Fruit fly (Drosophila melanogaster) whole organism, embryonic: ENCODE results near the gene CG33268.

Experiments used
- ATbp ChIP-seq: fragments of 200-800 bp; sonication (Bioruptor generic); optimal IDR thresholded peaks from 2 replicates; lab custom pipeline; 2017; ENCODE audit warnings: missing biosample characterization, mild to moderate bottlenecking, missing genetic modification characterization, missing genetic modification reagents
- Ada2b ChIP-seq: fragments of 200-800 bp; sonication (Bioruptor generic); IDR thresholded peaks from 2 replicates; pipeline ENCODE4 v1.3.6; 2022; ENCODE audit warnings: missing biosample characterization, missing genetic modification characterization
- Aef1 ChIP-seq: fragments of 200-800 bp; sonication (Bioruptor generic); IDR thresholded peaks from 3 replicates; pipeline ENCODE4 v1.3.6; 2022; ENCODE audit warnings: missing biosample characterization, missing genetic modification characterization
- BtbVII ChIP-seq: fragments of 200-800 bp; sonication (Bioruptor generic); optimal IDR thresholded peaks from 3 replicates; lab custom pipeline; 2017; ENCODE audit warnings: missing biosample characterization, mild to moderate bottlenecking, missing genetic modification characterization
- CG10147 ChIP-seq: fragments of 200-800 bp; sonication (Bioruptor generic); optimal IDR thresholded peaks from 2 replicates; lab custom pipeline; 2019; ENCODE audit warnings: missing biosample characterization, mild to moderate bottlenecking, missing genetic modification characterization, moderate library complexity
- CG10543 ChIP-seq: fragments of 200-800 bp; sonication (Bioruptor generic); optimal IDR thresholded peaks from 3 replicates; lab custom pipeline; 2017; ENCODE audit warnings: missing biosample characterization, mild to moderate bottlenecking, missing genetic modification characterization, moderate library complexity
- CG10565 ChIP-seq: fragments of 200-800 bp; sonication (Bioruptor generic); optimal IDR thresholded peaks from 3 replicates; lab custom pipeline; 2016; ENCODE audit warnings: missing biosample characterization, mild to moderate bottlenecking, missing genetic modification characterization
- CG13296 ChIP-seq: fragments of 200-800 bp; sonication (Bioruptor generic); optimal IDR thresholded peaks from 3 replicates; lab custom pipeline; 2018; ENCODE audit warnings: missing biosample characterization, mild to moderate bottlenecking, missing genetic modification characterization
- CG16863 ChIP-seq: fragments of 200-800 bp; sonication (Bioruptor generic); optimal IDR thresholded peaks from 3 replicates; lab custom pipeline; 2016; ENCODE audit warnings: missing biosample characterization, missing genetic modification characterization
- CG18262 ChIP-seq: fragments of 200-800 bp; optimal IDR thresholded peaks from 3 replicates; lab custom pipeline; 2019; ENCODE audit warnings: missing biosample characterization, mild to moderate bottlenecking, missing genetic modification characterization, moderate library complexity
- CG2875 ChIP-seq: fragments of 200-800 bp; sonication (Bioruptor generic); optimal IDR thresholded peaks from 2 replicates; lab custom pipeline; 2017; ENCODE audit warnings: missing biosample characterization, mild to moderate bottlenecking, missing genetic modification characterization, missing genetic modification reagents
- CG3281 ChIP-seq: fragments of 200-800 bp; sonication (Bioruptor generic); optimal IDR thresholded peaks from 3 replicates; lab custom pipeline; 2017; ENCODE audit warnings: missing biosample characterization, mild to moderate bottlenecking, missing genetic modification characterization
- CG33557 ChIP-seq: fragments of 200-800 bp; sonication (Bioruptor generic); optimal IDR thresholded peaks from 2 replicates; lab custom pipeline; 2019; ENCODE audit warnings: missing biosample characterization, mild to moderate bottlenecking, missing genetic modification characterization, moderate library complexity
- CG34376 ChIP-seq: fragments of 200-800 bp; sonication (Bioruptor generic); optimal IDR thresholded peaks from 2 replicates; lab custom pipeline; 2018; ENCODE audit warnings: missing biosample characterization, mild to moderate bottlenecking, missing genetic modification characterization
- CG3838 ChIP-seq: fragments of 200-800 bp; sonication (Bioruptor generic); optimal IDR thresholded peaks from 3 replicates; lab custom pipeline; 2016; ENCODE audit warnings: missing biosample characterization, missing genetic modification characterization
- CG4854 ChIP-seq: fragments of 200-800 bp; sonication (Bioruptor generic); optimal IDR thresholded peaks from 2 replicates; lab custom pipeline; 2016; ENCODE audit warnings: missing biosample characterization, missing genetic modification characterization, inconsistent platforms
- CG6813 ChIP-seq: fragments of 200-800 bp; sonication (Bioruptor generic); optimal IDR thresholded peaks from 2 replicates; lab custom pipeline; 2017; ENCODE audit warnings: missing biosample characterization, missing genetic modification characterization, mild to moderate bottlenecking, moderate library complexity, missing genetic modification reagents
- CG7786 ChIP-seq: fragments of 200-800 bp; sonication (Bioruptor generic); optimal IDR thresholded peaks from 2 replicates; lab custom pipeline; 2016; ENCODE audit warnings: missing biosample characterization, missing genetic modification characterization
- CG8924 ChIP-seq: fragments of 200-800 bp; optimal IDR thresholded peaks from 3 replicates; lab custom pipeline; 2019; ENCODE audit warnings: missing biosample characterization, mild to moderate bottlenecking, missing genetic modification characterization, moderate library complexity
- Chrac-16 ChIP-seq: fragments of 200-800 bp; sonication (Bioruptor generic); optimal IDR thresholded peaks from 3 replicates; lab custom pipeline; 2016; ENCODE audit warnings: missing biosample characterization, missing genetic modification characterization
- Gsc ChIP-seq: fragments of 200-800 bp; sonication (Bioruptor generic); IDR thresholded peaks from 2 replicates; pipeline ENCODE4 v1.3.6; 2022; ENCODE audit warnings: missing biosample characterization, missing genetic modification characterization
- Gug ChIP-seq: fragments of 200-800 bp; sonication (Bioruptor generic); IDR thresholded peaks from 4 replicates; pipeline ENCODE4 v1.3.6; 2022; ENCODE audit warnings: missing biosample characterization, missing genetic modification characterization
- Hey ChIP-seq: fragments of 200-800 bp; sonication (Bioruptor generic); optimal IDR thresholded peaks from 3 replicates; lab custom pipeline; 2018; ENCODE audit warnings: missing biosample characterization, mild to moderate bottlenecking, missing genetic modification characterization
- Lpt ChIP-seq: fragments of >200 bp; optimal IDR thresholded peaks from 2 replicates; lab custom pipeline; 2018; ENCODE audit warnings: missing biosample characterization, missing genetic modification characterization
- Max ChIP-seq: fragments of 200-800 bp; sonication (Bioruptor generic); optimal IDR thresholded peaks from 2 replicates; lab custom pipeline; 2016; ENCODE audit warnings: missing biosample characterization, mild to moderate bottlenecking, missing genetic modification characterization
- NK7.1 ChIP-seq: fragments of 200-800 bp; sonication (Bioruptor generic); optimal IDR thresholded peaks from 3 replicates; lab custom pipeline; 2016; ENCODE audit warnings: missing biosample characterization, missing genetic modification characterization
- Optix ChIP-seq: fragments of 200-800 bp; sonication (Bioruptor generic); IDR thresholded peaks from 3 replicates; pipeline ENCODE4 v1.3.6; 2022; ENCODE audit warnings: missing biosample characterization, missing genetic modification characterization
- Ptx1 ChIP-seq: fragments of 200-800 bp; sonication (Bioruptor generic); IDR thresholded peaks from 2 replicates; pipeline ENCODE4 v1.3.6; 2022; ENCODE audit warnings: missing biosample characterization, missing genetic modification characterization
- Rx ChIP-seq: fragments of 200-800 bp; sonication (Bioruptor generic); IDR thresholded peaks from 2 replicates; pipeline ENCODE4 v1.3.6; 2022; ENCODE audit warnings: missing biosample characterization, missing genetic modification characterization
- Sox102F ChIP-seq: fragments of 200-800 bp; sonication (Bioruptor generic); optimal IDR thresholded peaks from 2 replicates; lab custom pipeline; 2018; ENCODE audit warnings: missing biosample characterization, mild to moderate bottlenecking, missing genetic modification characterization, moderate library complexity
- aop ChIP-seq: fragments of 200-800 bp; sonication (Bioruptor generic); IDR thresholded peaks from 2 replicates; pipeline ENCODE4 v1.3.6; 2022; ENCODE audit warnings: missing biosample characterization, missing genetic modification characterization
- ato ChIP-seq: fragments of 200-800 bp; sonication (Bioruptor generic); IDR thresholded peaks from 2 replicates; pipeline ENCODE4 v1.3.6; 2022; ENCODE audit warnings: missing biosample characterization, missing genetic modification characterization; ENCODE audit not compliant: partially characterized antibody
- danr ChIP-seq: fragments of 200-800 bp; sonication (Bioruptor generic); IDR thresholded peaks from 2 replicates; pipeline ENCODE4 v1.3.6; 2022; ENCODE audit warnings: missing biosample characterization, missing genetic modification characterization
- gsb-n ChIP-seq: fragments of 200-800 bp; sonication (Bioruptor generic); optimal IDR thresholded peaks from 3 replicates; lab custom pipeline; 2018; ENCODE audit warnings: missing biosample characterization, mild to moderate bottlenecking, missing genetic modification characterization
- kay ChIP-seq: fragments of 200-800 bp; sonication (Bioruptor generic); optimal IDR thresholded peaks from 2 replicates; lab custom pipeline; 2016; ENCODE audit warnings: missing biosample characterization, missing genetic modification characterization
- luna ChIP-seq: fragments of 200-800 bp; sonication (Bioruptor generic); optimal IDR thresholded peaks from 2 replicates; lab custom pipeline; 2016; ENCODE audit warnings: missing biosample characterization, missing genetic modification characterization
- mld ChIP-seq: fragments of 200-800 bp; sonication (Bioruptor generic); IDR thresholded peaks from 3 replicates; pipeline ENCODE4 v1.3.6; 2022; ENCODE audit warnings: missing biosample characterization, missing genetic modification characterization; ENCODE audit not compliant: partially characterized antibody
- nerfin-2 ChIP-seq: fragments of 200-800 bp; sonication (Bioruptor generic); IDR thresholded peaks from 2 replicates; pipeline ENCODE4 v1.3.6; 2022; ENCODE audit warnings: missing biosample characterization, missing genetic modification characterization; ENCODE audit not compliant: partially characterized antibody
- nmo ChIP-seq: fragments of 200-800 bp; sonication (Bioruptor generic); optimal IDR thresholded peaks from 2 replicates; lab custom pipeline; 2018; ENCODE audit warnings: missing biosample characterization, mild to moderate bottlenecking, missing genetic modification characterization, moderate library complexity
- pnt ChIP-seq: fragments of 200-800 bp; sonication (Bioruptor generic); optimal IDR thresholded peaks from 3 replicates; lab custom pipeline; 2016; ENCODE audit warnings: missing biosample characterization, missing genetic modification characterization
- pros ChIP-seq: fragments of 200-800 bp; sonication (Bioruptor generic); optimal IDR thresholded peaks from 3 replicates; lab custom pipeline; 2019; ENCODE audit warnings: missing biosample characterization, mild to moderate bottlenecking, missing genetic modification characterization, moderate library complexity
- pzg ChIP-seq: fragments of 200-800 bp; sonication (Bioruptor generic); optimal IDR thresholded peaks from 3 replicates; lab custom pipeline; 2018; ENCODE audit warnings: missing biosample characterization, mild to moderate bottlenecking, missing genetic modification characterization, moderate library complexity
- ranshi ChIP-seq: fragments of 200-800 bp; sonication (Bioruptor generic); IDR thresholded peaks from 2 replicates; pipeline ENCODE4 v1.3.6; 2022; ENCODE audit warnings: missing biosample characterization, missing genetic modification characterization
- schlank ChIP-seq: fragments of 200-800 bp; sonication (Bioruptor generic); optimal IDR thresholded peaks from 2 replicates; lab custom pipeline; 2018; ENCODE audit warnings: missing biosample characterization, mild to moderate bottlenecking, missing genetic modification characterization
- sr ChIP-seq: fragments of 200-800 bp; sonication (Bioruptor generic); IDR thresholded peaks from 3 replicates; pipeline ENCODE4 v1.3.6; 2022; ENCODE audit warnings: missing biosample characterization, missing genetic modification characterization
- ssp ChIP-seq: fragments of 200-800 bp; sonication (Bioruptor generic); IDR thresholded peaks from 2 replicates; pipeline ENCODE4 v1.3.6; 2022; ENCODE audit warnings: missing biosample characterization, missing genetic modification characterization
- tin ChIP-seq: fragments of 200-800 bp; sonication (Bioruptor generic); optimal IDR thresholded peaks from 3 replicates; lab custom pipeline; 2016; ENCODE audit warnings: missing biosample characterization, missing genetic modification characterization
- tll ChIP-seq, 2 experiments: fragments of 200-800 bp in 1 of 2; fragments of >200 bp in 1 of 2; sonication (Bioruptor generic) in 1 of 2; optimal IDR thresholded peaks; 2 replicates each; lab custom pipeline; 2017 to 2019; ENCODE audit warnings: missing biosample characterization in 2 of 2, missing genetic modification characterization in 2 of 2, mild to moderate bottlenecking in 1 of 2, moderate library complexity in 1 of 2
- tup ChIP-seq: fragments of 200-800 bp; sonication (Bioruptor generic); optimal IDR thresholded peaks from 2 replicates; lab custom pipeline; 2016; ENCODE audit warnings: missing biosample characterization, mild to moderate bottlenecking, missing genetic modification characterization, moderate library complexity
- wek ChIP-seq: fragments of 200-800 bp; sonication (Bioruptor generic); optimal IDR thresholded peaks from 3 replicates; lab custom pipeline; 2018; ENCODE audit warnings: missing biosample characterization, mild to moderate bottlenecking, missing genetic modification characterization, moderate library complexity

The CG33268 gene

DNA sequence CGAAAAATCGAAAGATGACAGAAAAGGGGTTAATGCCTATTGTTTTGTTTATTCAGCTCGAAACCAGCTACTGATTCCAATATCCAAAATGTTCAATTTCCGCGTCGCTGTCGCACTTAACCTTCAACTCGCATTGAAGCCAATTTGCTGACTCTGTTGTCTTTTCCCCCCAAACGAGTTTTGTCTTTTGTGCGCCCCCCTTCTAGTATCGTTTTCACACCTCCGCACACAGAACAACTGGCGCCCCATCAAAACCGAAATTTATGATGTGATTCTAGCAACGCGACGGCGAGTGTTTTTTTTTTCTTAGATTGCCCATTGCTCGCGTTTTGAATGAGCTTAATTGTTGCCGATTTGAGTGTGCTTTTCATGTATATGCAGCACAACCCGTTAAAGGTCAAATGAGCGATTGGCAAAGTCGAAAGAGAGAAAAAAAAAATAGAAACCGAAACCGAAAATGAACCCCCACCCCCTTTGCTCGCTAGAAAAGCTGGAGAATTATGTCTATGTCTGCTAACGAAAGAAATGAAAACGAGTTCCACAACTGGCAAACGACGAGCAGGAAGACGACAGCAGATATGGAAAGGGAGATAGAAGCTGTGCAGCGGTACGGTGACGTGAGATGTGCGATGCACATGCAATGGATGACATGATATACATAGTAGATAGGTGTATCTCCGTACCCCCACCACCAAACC is 40.5 kb downstream of the CG33268 start (continued):
- no peak for TF ChIP-seq Max (GFP tag; lab: Kevin White, UChicago)
- no peak for TF ChIP-seq tin (GFP tag; lab: Kevin White, UChicago)
- peak; percentile 8 for TF ChIP-seq CG13296
- no peak for TF ChIP-seq CG10147 (GFP tag; lab: Kevin White, UChicago)
- no peak for TF ChIP-seq CG10565 (GFP tag; lab: Kevin White, UChicago)
- TF ChIP-seq CG4854 (GFP tag; lab: Kevin White, UChicago), result no peak
- TF ChIP-seq CG3838 (GFP tag; lab: Kevin White, UChicago), result no peak
- TF ChIP-seq Ada2b (GFP tag; lab: Robert Waterston, UW), result no peak
- TF ChIP-seq tll (GFP tag; optimal IDR thresholded peaks at IDR 0.05; lab: Kevin White, UChicago), result no peak
- TF ChIP-seq ssp, result no peak
- no peak for TF ChIP-seq pzg (GFP tag; lab: Kevin White, UChicago)
- no peak for TF ChIP-seq pros (GFP tag; lab: Kevin White, UChicago)
- no peak for TF ChIP-seq CG18262 (tag; lab: Kevin White, UChicago)
- TF ChIP-seq Ptx1 (GFP tag; lab: Robert Waterston, UW), result peak; percentile 18; the same call in 1 of the 2 replicates
- TF ChIP-seq ranshi, result no peak
- no peak for TF ChIP-seq aop
- no peak for TF ChIP-seq CG7786 (GFP tag; lab: Kevin White, UChicago)
- TF ChIP-seq CG6813 (GFP tag; lab: Kevin White, UChicago), result no peak
- no peak for TF ChIP-seq Lpt (GFP tag; lab: Kevin White, UChicago)
- no peak for TF ChIP-seq Gug (GFP tag; lab: Robert Waterston, UW)
- no peak for TF ChIP-seq luna (GFP tag; lab: Kevin White, UChicago)
- TF ChIP-seq BtbVII (GFP tag; lab: Kevin White, UChicago), result no peak
- no peak for TF ChIP-seq pnt
- peak; percentile 72; the same call in 2 of the 3 replicates for TF ChIP-seq sr (GFP tag; lab: Robert Waterston, UW)
- TF ChIP-seq NK7.1 (GFP tag; lab: Kevin White, UChicago), result no peak
- TF ChIP-seq CG33557 (GFP tag; lab: Kevin White, UChicago), result no peak
- TF ChIP-seq Gsc (GFP tag; lab: Robert Waterston, UW), result no peak
- no peak for TF ChIP-seq tup
- no peak for TF ChIP-seq gsb-n
- TF ChIP-seq Sox102F (GFP tag; lab: Kevin White, UChicago), result no peak
- TF ChIP-seq ato (GFP tag; lab: Robert Waterston, UW), result no peak
- no peak for TF ChIP-seq mld (GFP tag; lab: Robert Waterston, UW)
- no peak for TF ChIP-seq Hey
- no peak for TF ChIP-seq nerfin-2 (GFP tag; lab: Robert Waterston, UW)
- TF ChIP-seq danr (GFP tag; lab: Robert Waterston, UW), result no peak
- no peak for TF ChIP-seq Rx (GFP tag; lab: Robert Waterston, UW)
- no peak for TF ChIP-seq CG8924 (tag; lab: Kevin White, UChicago)
- TF ChIP-seq Chrac-16 (GFP tag; lab: Kevin White, UChicago), result no peak
- TF ChIP-seq CG10543 (GFP tag; lab: Kevin White, UChicago), result peak; percentile 5
- no peak for TF ChIP-seq CG2875 (GFP tag; lab: Kevin White, UChicago)
- TF ChIP-seq CG16863 (GFP tag; lab: Kevin White, UChicago), result no peak
- TF ChIP-seq wek (GFP tag; lab: Kevin White, UChicago), result no peak
- TF ChIP-seq schlank, result no peak
- no peak for TF ChIP-seq nmo
- no peak for TF ChIP-seq Optix (GFP tag; lab: Robert Waterston, UW)
- peak; percentile 14 for TF ChIP-seq CG34376
- TF ChIP-seq kay (GFP tag; lab: Kevin White, UChicago), result no peak
- no peak for TF ChIP-seq Aef1 (GFP tag; lab: Robert Waterston, UW)
- no peak for TF ChIP-seq ATbp (GFP tag; lab: Kevin White, UChicago)
- TF ChIP-seq CG3281, result no peak
